Fruit fly (Drosophila melanogaster): ENCODE results near the gene nod.

nod gene

dm6 chrX:11615652-11616495 is 35.3 kb downstream of the nod start, which contains the start of the genes RPA3 and Met:
RPA3 (minus strand) TSS chrX:11615840.
Met (plus strand) TSS chrX:11616124.
- no peak for TF ChIP-seq rn (GFP tag; IDR thresholded peaks at IDR 0.05)
- TF ChIP-seq CG17806 (tag; optimal IDR thresholded peaks at IDR 0.05): no peak
- no peak for TF ChIP-seq fd96Ca (GFP tag; IDR thresholded peaks at IDR 0.05)
- TF ChIP-seq CG34367 (tag; optimal IDR thresholded peaks at IDR 0.05): peak; percentile 6
- no peak for TF ChIP-seq CG8301 (tag; optimal IDR thresholded peaks at IDR 0.05)
- no peak for TF ChIP-seq CG10348 (GFP tag; IDR thresholded peaks at IDR 0.05)

- TF ChIP-seq CG12605 (GFP tag; IDR thresholded peaks at IDR 0.05) (peak; percentile 44), CG17806 (tag; optimal IDR thresholded peaks at IDR 0.05) (no peak), CG4496 (GFP tag; IDR thresholded peaks at IDR 0.05) (0 out of 3 replicates have a peak, but pooled peaks have one; percentile 33), rn (GFP tag; IDR thresholded peaks at IDR 0.05) (no peak)
Measured at dm6 chrX:11616496-11616952, 36.0 kb downstream of the nod start.

- TF ChIP-seq CG17806 (tag; optimal IDR thresholded peaks at IDR 0.05): no peak
- TF ChIP-seq Pif1A (GFP tag; optimal IDR thresholded peaks at IDR 0.05): no peak
- no peak for TF ChIP-seq CG9948 (tag; optimal IDR thresholded peaks at IDR 0.05)
Measured at dm6 chrX:11619617-11620016, 39.0 kb downstream of the nod start.

- TF ChIP-seq CG8159 (tag; optimal IDR thresholded peaks at IDR 0.05): no peak
- no peak for TF ChIP-seq rn (GFP tag; IDR thresholded peaks at IDR 0.05)
- TF ChIP-seq CG34367 (tag; optimal IDR thresholded peaks at IDR 0.05): no peak
- no peak for TF ChIP-seq EcR (GFP tag; optimal IDR thresholded peaks at IDR 0.05)
- no peak for TF ChIP-seq CG9948 (tag; optimal IDR thresholded peaks at IDR 0.05)
- no peak for TF ChIP-seq Pif1B (GFP tag; optimal IDR thresholded peaks at IDR 0.05)
- TF ChIP-seq CG4496 (GFP tag; IDR thresholded peaks at IDR 0.05): no peak
- no peak for TF ChIP-seq D1 (tag; optimal IDR thresholded peaks at IDR 0.05)
- no peak for TF ChIP-seq CG8301 (tag; optimal IDR thresholded peaks at IDR 0.05)
- TF ChIP-seq Pif1A (GFP tag; optimal IDR thresholded peaks at IDR 0.05): no peak
- TF ChIP-seq CG32121 (GFP tag; IDR thresholded peaks at IDR 0.05): no peak
- no peak for TF ChIP-seq CG13204 (GFP tag; optimal IDR thresholded peaks at IDR 0.05)
- TF ChIP-seq CG15710 (tag; optimal IDR thresholded peaks at IDR 0.05): no peak
- TF ChIP-seq CG10348 (GFP tag; IDR thresholded peaks at IDR 0.05): no peak
- no peak for TF ChIP-seq CG17806 (tag; optimal IDR thresholded peaks at IDR 0.05)
- TF ChIP-seq fd96Ca (GFP tag; IDR thresholded peaks at IDR 0.05): no peak
- no peak for TF ChIP-seq gl (tag; optimal IDR thresholded peaks at IDR 0.05)
- TF ChIP-seq CG12605 (GFP tag; IDR thresholded peaks at IDR 0.05): no peak
- no peak for TF ChIP-seq Ets98B (GFP tag; IDR thresholded peaks at IDR 0.05)
- TF ChIP-seq Snoo (tag; optimal IDR thresholded peaks at IDR 0.05): no peak
Measured at dm6 chrX:11620527-11620926, 40.0 kb downstream of the nod start.

DNA sequence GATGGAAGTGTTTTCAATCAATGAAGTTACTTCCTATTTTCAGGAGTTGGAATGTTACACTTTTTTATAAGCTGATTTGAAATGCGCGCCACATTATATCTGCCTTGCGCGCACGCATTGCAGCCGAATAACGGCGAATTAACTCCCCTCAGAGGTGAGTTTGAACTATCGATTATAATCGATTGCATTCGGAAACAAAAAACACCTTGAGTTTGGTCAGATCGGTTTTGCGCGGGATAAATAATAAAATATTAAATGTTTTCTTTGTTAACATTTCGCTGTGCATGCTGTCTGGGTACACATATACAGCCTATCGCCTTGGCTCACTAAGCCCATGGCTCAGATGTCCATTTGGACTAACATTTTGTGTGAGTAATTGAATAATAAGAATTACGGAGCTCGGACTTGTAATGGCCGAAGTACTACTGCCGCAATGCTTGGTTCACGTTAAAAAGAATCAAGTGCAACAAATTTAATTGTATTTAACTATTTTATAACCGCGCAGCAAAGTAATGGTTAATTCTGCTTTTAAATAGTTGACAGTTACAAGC is 40.8 kb downstream of the nod start:
- TF ChIP-seq CG8301 (tag; optimal IDR thresholded peaks at IDR 0.05) (no peak), CG15710 (tag; optimal IDR thresholded peaks at IDR 0.05) (no peak), Snoo (tag; optimal IDR thresholded peaks at IDR 0.05) (no peak), Ets98B (GFP tag; IDR thresholded peaks at IDR 0.05) (no peak), CG32121 (GFP tag; IDR thresholded peaks at IDR 0.05) (no peak), CG12605 (GFP tag; IDR thresholded peaks at IDR 0.05) (no peak), fd96Ca (GFP tag; IDR thresholded peaks at IDR 0.05) (no peak), CG13204 (GFP tag; optimal IDR thresholded peaks at IDR 0.05) (no peak), CG34367 (tag; optimal IDR thresholded peaks at IDR 0.05) (no peak), CG10348 (GFP tag; IDR thresholded peaks at IDR 0.05) (no peak), rn (GFP tag; IDR thresholded peaks at IDR 0.05) (no peak), gl (tag; optimal IDR thresholded peaks at IDR 0.05) (no peak), Pif1B (GFP tag; optimal IDR thresholded peaks at IDR 0.05) (no peak), EcR (GFP tag; optimal IDR thresholded peaks at IDR 0.05) (no peak), CG17806 (tag; optimal IDR thresholded peaks at IDR 0.05) (no peak), CG4496 (GFP tag; IDR thresholded peaks at IDR 0.05) (no peak), D1 (tag; optimal IDR thresholded peaks at IDR 0.05) (no peak)

DNA sequence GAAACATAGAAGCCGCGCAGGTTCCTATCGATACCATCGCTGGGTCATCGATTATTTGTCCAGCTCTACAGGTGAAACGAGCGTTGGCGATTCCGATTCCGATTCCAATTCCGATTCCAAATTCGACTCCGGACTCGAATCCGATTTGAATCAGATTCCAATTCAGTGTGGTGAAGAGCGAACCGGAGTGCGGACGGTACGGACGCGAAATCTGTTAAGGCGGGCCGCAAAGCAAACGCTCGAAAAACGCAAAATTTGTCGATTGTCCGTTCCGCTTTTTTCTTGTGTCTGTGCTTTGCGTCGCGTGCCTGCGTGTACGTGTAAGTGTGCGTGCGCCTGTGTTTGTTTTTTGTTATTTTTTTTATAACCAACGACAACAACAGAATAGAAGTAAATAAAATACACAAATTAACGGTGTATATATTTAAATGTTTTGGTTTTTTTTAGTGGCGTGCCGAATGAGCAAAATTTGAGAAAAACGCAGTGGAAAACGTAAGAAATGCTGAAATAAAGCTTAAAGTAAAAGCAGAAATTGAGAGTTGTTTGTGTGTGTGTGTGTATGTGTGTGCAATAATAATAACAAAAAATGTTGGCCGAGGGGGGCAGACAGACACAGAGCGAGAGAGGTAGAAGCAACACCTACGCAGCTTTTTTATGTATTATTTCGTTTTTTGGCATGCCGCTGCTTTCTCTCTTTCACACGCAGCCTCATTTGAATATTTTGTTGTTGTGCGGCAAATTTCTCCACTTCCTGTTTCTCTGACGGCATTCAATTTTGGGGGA is 41.5 kb downstream of the nod start, which contains the start of gene Ptp10D:
Gene Ptp10D, plus strand, starts transcription at position 150 of the 783 bp plus-strand sequence.
- TF ChIP-seq CG17806 (tag; optimal IDR thresholded peaks at IDR 0.05) (no peak), fd96Ca (GFP tag; IDR thresholded peaks at IDR 0.05) (no peak), rn (GFP tag; IDR thresholded peaks at IDR 0.05) (no peak), CG12605 (GFP tag; IDR thresholded peaks at IDR 0.05) (peak; percentile 58; the same call in 1 of the 2 replicates), CG9948 (tag; optimal IDR thresholded peaks at IDR 0.05) (no peak), CG32121 (GFP tag; IDR thresholded peaks at IDR 0.05) (peak; percentile 56), Ets98B (GFP tag; IDR thresholded peaks at IDR 0.05) (peak; percentile 46; the same call in 1 of the 2 replicates), CG13204 (GFP tag; optimal IDR thresholded peaks at IDR 0.05) (no peak), Snoo (tag; optimal IDR thresholded peaks at IDR 0.05) (no peak), Pif1B (GFP tag; optimal IDR thresholded peaks at IDR 0.05) (no peak), CG15710 (tag; optimal IDR thresholded peaks at IDR 0.05) (no peak), CG10348 (GFP tag; IDR thresholded peaks at IDR 0.05) (no peak), CG4496 (GFP tag; IDR thresholded peaks at IDR 0.05) (peak; percentile 64), CG8159 (tag; optimal IDR thresholded peaks at IDR 0.05) (no peak)

Measured in whole organism, pupa.